Worm (Caenorhabditis elegans) whole organism, L4 larva: ENCODE data around the gene hsp-43.
A peak's percentile ranks its signal among the peaks of the same experiment; 100 is the strongest.

Source experiments
- lsy-2 ChIP-seq, 2 experiments: fragments of 150-350 bp in 1 of 2; sonication (generic microtip) in 1 of 2; optimal IDR thresholded peaks; 2 replicates each; lab custom pipeline; 2014 to 2017; ENCODE audit warnings: missing biosample characterization in 2 of 2, missing genetic modification characterization in 2 of 2
- mxl-3 ChIP-seq: fragments of 200-800 bp; sonication (Bioruptor generic); optimal IDR thresholded peaks from 2 replicates; lab custom pipeline; 2018; ENCODE audit warnings: mild to moderate bottlenecking, missing genetic modification characterization, missing compliant biosample characterization
- nhr-111 ChIP-seq: fragments of 200-800 bp; sonication (Bioruptor generic); optimal IDR thresholded peaks from 2 replicates; lab custom pipeline; 2018; ENCODE audit warnings: mild to moderate bottlenecking, missing genetic modification characterization, missing compliant biosample characterization
- tag-97 ChIP-seq: fragments of 200-800 bp; sonication (Bioruptor generic); IDR thresholded peaks from 2 replicates; pipeline ENCODE4 v1.3.6; 2022; ENCODE audit warnings: missing genetic modification characterization, missing compliant biosample characterization

DNA sequence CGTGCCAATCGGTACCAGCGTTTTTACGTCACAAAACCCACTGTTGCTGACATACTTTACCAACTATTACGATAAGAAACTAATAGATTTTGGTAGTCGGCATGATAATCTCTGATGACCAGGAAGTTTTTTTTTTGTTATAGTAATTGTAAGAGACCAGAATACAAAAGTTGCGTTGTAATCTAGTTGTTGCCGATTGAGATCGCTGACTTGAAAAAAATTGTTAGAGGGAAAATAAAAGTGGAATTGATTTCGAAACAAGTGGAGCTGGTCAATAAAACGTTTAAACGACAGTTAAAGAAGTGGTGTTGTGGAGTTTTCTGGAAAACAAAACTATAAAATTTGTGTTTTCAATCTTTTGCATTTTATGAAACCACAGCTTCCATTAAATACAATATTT is 21.6 kb upstream of the hsp-43 start:
- no peak for TF ChIP-seq mxl-3 (GFP tag; lab: Kevin White, UChicago)
- TF ChIP-seq nhr-111 (GFP tag; lab: Kevin White, UChicago) = no peak
- TF ChIP-seq tag-97 (GFP tag; lab: Robert Waterston, UW) = no peak
- peak in 1 of 2 experiments; percentile 8 for TF ChIP-seq lsy-2 (tag; optimal IDR thresholded peaks at IDR 0.05; lab: Kevin White, UChicago)
